Worm (Caenorhabditis elegans) whole organism, L3 larva: Measurements from ENCODE around the gene Y5F2A.4.

ENCODE experiments used
- fos-1 ChIP-seq: fragments of 150-350 bp; optimal IDR thresholded peaks from 2 replicates; lab custom pipeline; 2014; ENCODE audit warnings: missing biosample characterization, missing genetic modification characterization
- lin-39 ChIP-seq: fragments of 150-350 bp; optimal IDR thresholded peaks from 2 replicates; lab custom pipeline; 2018; ENCODE audit warnings: missing biosample characterization, missing genetic modification reagents, missing genetic modification characterization
- mml-1 ChIP-seq: fragments of 150-350 bp; sonication (generic microtip); optimal IDR thresholded peaks from 3 replicates; lab custom pipeline; 2014; ENCODE audit warnings: missing biosample characterization, missing genetic modification characterization
- sea-2 ChIP-seq: fragments of 150-350 bp; sonication (generic microtip); optimal IDR thresholded peaks from 4 replicates; lab custom pipeline; 2014; ENCODE audit warnings: missing biosample characterization, missing genetic modification reagents, missing genetic modification characterization

- no peak for TF ChIP-seq fos-1
- peak; percentile 97 for TF ChIP-seq lin-39
- no peak for TF ChIP-seq sea-2 (GFP tag; lab: Kevin White, UChicago)
- no peak for TF ChIP-seq mml-1 (tag; lab: Kevin White, UChicago)
These were observed 40.6 kb upstream of the Y5F2A.4 start, which contains the start of the genes imp-2 and enpl-1 for ce11 chrIV:11118837-11119491.
